Fruit fly (Drosophila melanogaster): ENCODE data around the gene CG31248.

DNA sequence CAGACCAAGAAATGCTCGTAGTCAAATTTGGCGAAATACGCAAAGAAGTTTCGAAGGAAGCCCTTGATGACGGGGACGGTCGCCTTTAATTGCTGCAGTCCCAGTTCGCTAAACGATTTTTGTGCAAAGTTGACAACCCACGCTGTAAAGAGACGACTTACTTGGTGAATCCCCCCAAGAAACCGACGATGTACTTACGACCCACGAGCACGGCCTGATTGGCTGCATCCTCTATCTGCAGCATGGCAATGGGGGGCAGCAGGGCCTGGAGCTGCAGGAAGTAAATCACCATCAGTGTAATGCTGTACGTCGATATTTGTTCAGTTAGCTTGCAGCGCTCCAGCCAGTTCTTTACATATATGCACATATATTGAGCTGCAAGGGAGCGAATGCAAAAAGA lies 45.4 kb upstream of the CG31248 start:
- no peak for TF ChIP-seq fd102C (GFP tag; optimal IDR thresholded peaks at IDR 0.05)
- TF ChIP-seq cad (GFP tag; optimal IDR thresholded peaks at IDR 0.05), result no peak
- TF ChIP-seq CG2875 (GFP tag; optimal IDR thresholded peaks at IDR 0.05), result no peak

All from whole organism, embryonic.